Worm (Caenorhabditis elegans) whole organism, L2 larva: ENCODE results near the gene fbxa-120.
A peak's percentile ranks its signal among the peaks of the same experiment; 100 is the strongest.
"Not testable (repeated sequence)": the region's sequence is repeated elsewhere in the genome, so short reads cannot be mapped to it uniquely, and the experiment has no call there.

Experiments used
- C34F6.9 ChIP-seq: fragments of 150-350 bp; optimal IDR thresholded peaks from 2 replicates; lab custom pipeline; 2014; ENCODE audit warnings: missing biosample characterization, missing genetic modification characterization
- F13H6.1 ChIP-seq: sonication (generic microtip); optimal IDR thresholded peaks from 2 replicates; lab custom pipeline; 2016; ENCODE audit warnings: missing genetic modification characterization, missing compliant biosample characterization
- R02D3.7 ChIP-seq: fragments of 150-350 bp; optimal IDR thresholded peaks from 2 replicates; lab custom pipeline; 2014; ENCODE audit warnings: missing biosample characterization, missing genetic modification characterization
- Y55F3AM.14 ChIP-seq: fragments of 200-800 bp; sonication (Bioruptor generic); optimal IDR thresholded peaks from 2 replicates; lab custom pipeline; 2018; ENCODE audit warnings: mild to moderate bottlenecking, missing genetic modification characterization, missing compliant biosample characterization
- alr-1 ChIP-seq: fragments of 150-350 bp; optimal IDR thresholded peaks from 2 replicates; lab custom pipeline; 2014; ENCODE audit warnings: missing biosample characterization, missing genetic modification characterization
- ama-1 ChIP-seq: fragments of 150-350 bp; optimal IDR thresholded peaks from 2 replicates; lab custom pipeline; 2018; ENCODE audit warnings: inconsistent platforms
- ceh-16 ChIP-seq: fragments of 150-350 bp; optimal IDR thresholded peaks from 2 replicates; lab custom pipeline; 2014; ENCODE audit warnings: missing biosample characterization, missing genetic modification characterization
- crh-2 ChIP-seq: sonication (generic microtip); optimal IDR thresholded peaks from 2 replicates; lab custom pipeline; 2017; ENCODE audit warnings: missing biosample characterization, missing genetic modification characterization
- dmd-4 ChIP-seq: sonication (generic microtip); optimal IDR thresholded peaks from 2 replicates; lab custom pipeline; 2017; ENCODE audit warnings: missing biosample characterization, missing genetic modification characterization
- egl-27 ChIP-seq: sonication (generic microtip); optimal IDR thresholded peaks from 3 replicates; lab custom pipeline; 2017; ENCODE audit warnings: missing biosample characterization, missing genetic modification reagents, missing genetic modification characterization
- elt-3 ChIP-seq: sonication (generic microtip); optimal IDR thresholded peaks from 2 replicates; lab custom pipeline; 2017; ENCODE audit warnings: missing biosample characterization, missing genetic modification characterization
- gmeb-1 ChIP-seq: fragments of 150-350 bp; optimal IDR thresholded peaks from 2 replicates; lab custom pipeline; 2014; ENCODE audit warnings: missing biosample characterization, missing genetic modification characterization
- lin-11 ChIP-seq: fragments of 150-350 bp; sonication (generic microtip); optimal IDR thresholded peaks from 2 replicates; lab custom pipeline; 2014; ENCODE audit warnings: missing biosample characterization, missing genetic modification characterization, inconsistent platforms, mixed read lengths
- lin-13 ChIP-seq: fragments of 150-350 bp; optimal IDR thresholded peaks from 2 replicates; lab custom pipeline; 2014; ENCODE audit warnings: missing biosample characterization, missing genetic modification reagents, missing genetic modification characterization
- lin-39 ChIP-seq: fragments of 150-350 bp; optimal IDR thresholded peaks from 2 replicates; lab custom pipeline; 2014; ENCODE audit warnings: missing biosample characterization, missing genetic modification reagents, missing genetic modification characterization
- lsy-2 ChIP-seq, 2 experiments: fragments of 150-350 bp in 1 of 2; sonication (generic microtip) in 1 of 2; optimal IDR thresholded peaks; 2 replicates each; lab custom pipeline; 2014 to 2017; ENCODE audit warnings: missing biosample characterization in 2 of 2, missing genetic modification characterization in 2 of 2
- mbf-1 ChIP-seq: sonication (generic microtip); optimal IDR thresholded peaks from 2 replicates; lab custom pipeline; 2017; ENCODE audit warnings: missing biosample characterization, missing genetic modification characterization
- mdl-1 ChIP-seq, 2 experiments: fragments of 150-350 bp in 1 of 2; sonication (generic microtip) in 1 of 2; optimal IDR thresholded peaks; 2 replicates each; lab custom pipeline; 2017; ENCODE audit warnings: missing biosample characterization in 2 of 2, missing genetic modification characterization in 2 of 2
- nhr-129 ChIP-seq: fragments of 150-350 bp; optimal IDR thresholded peaks from 2 replicates; lab custom pipeline; 2014; ENCODE audit warnings: missing biosample characterization, missing genetic modification characterization
- nhr-25 ChIP-seq: fragments of 150-350 bp; sonication (generic microtip); optimal IDR thresholded peaks from 3 replicates; lab custom pipeline; 2014; ENCODE audit warnings: missing biosample characterization, missing genetic modification characterization
- nhr-77 ChIP-seq: fragments of 150-350 bp; optimal IDR thresholded peaks from 2 replicates; lab custom pipeline; 2014; ENCODE audit warnings: missing biosample characterization, missing genetic modification characterization
- sem-4 ChIP-seq: fragments of 150-350 bp; optimal IDR thresholded peaks from 2 replicates; lab custom pipeline; 2014; ENCODE audit warnings: missing biosample characterization, missing genetic modification reagents, missing genetic modification characterization
- sma-9 ChIP-seq, 2 experiments: fragments of 150-350 bp in 1 of 2; sonication (generic microtip) in 1 of 2; optimal IDR thresholded peaks; 2 replicates each; lab custom pipeline; 2014 to 2016; ENCODE audit warnings: missing genetic modification characterization in 2 of 2, mild to moderate bottlenecking in 1 of 2, missing biosample characterization in 1 of 2, missing compliant biosample characterization in 1 of 2, missing genetic modification reagents in 1 of 2, moderate library complexity in 1 of 2
- snpc-4 ChIP-seq: fragments of 150-350 bp; optimal IDR thresholded peaks from 2 replicates; lab custom pipeline; 2014; ENCODE audit warnings: missing biosample characterization, missing genetic modification characterization
- unc-39 ChIP-seq: fragments of 150-350 bp; optimal IDR thresholded peaks from 2 replicates; lab custom pipeline; 2014; ENCODE audit warnings: missing biosample characterization, missing genetic modification characterization
- unc-55 ChIP-seq: fragments of 150-350 bp; sonication (generic microtip); optimal IDR thresholded peaks from 3 replicates; lab custom pipeline; 2014; ENCODE audit warnings: missing biosample characterization, missing genetic modification reagents, missing genetic modification characterization
- zag-1 ChIP-seq: fragments of 150-350 bp; optimal IDR thresholded peaks from 2 replicates; lab custom pipeline; 2014; ENCODE audit warnings: missing biosample characterization, missing genetic modification characterization
- ztf-11 ChIP-seq: sonication (generic microtip); optimal IDR thresholded peaks from 2 replicates; lab custom pipeline; 2017; ENCODE audit warnings: missing biosample characterization, missing genetic modification characterization

Gene fbxa-120

ce11 chrX:17294728-17295127 lies 7.8 kb upstream of the fbxa-120 start, which contains the start of gene C33E10.8:
TSS of gene C33E10.8 (minus strand) at chrX:17294828.
- TF ChIP-seq unc-39 (tag; lab: Kevin White, UChicago) (no peak), ama-1 (lab: Kevin White, UChicago) (no peak), elt-3 (tag; lab: Kevin White, UChicago) (no peak)
- TF ChIP-seq, all 48 proteins: peak for 0

- TF ChIP-seq nhr-129 (tag; lab: Kevin White, UChicago) (no peak), ztf-11 (tag; lab: Kevin White, UChicago) (no peak), lsy-2 (tag; optimal IDR thresholded peaks at IDR 0.05; lab: Kevin White, UChicago) (peak in 1 of 2 experiments; percentile 68)
These were observed 5.1 kb upstream of the fbxa-120 start for ce11 chrX:17297408-17297807.

- TF ChIP-seq sma-9 (GFP tag; optimal IDR thresholded peaks at IDR 0.05; lab: Kevin White, UChicago) (no peak), sma-9 (tag; optimal IDR thresholded peaks at IDR 0.05; lab: Kevin White, UChicago) (no peak), snpc-4 (peak; percentile 65)
These were observed 1.8 kb upstream of the fbxa-120 start for ce11 chrX:17300735-17301134.

ce11 chrX:17301900-17302299 lies 619 bp upstream of the fbxa-120 start, which contains the start of gene C33E10.10:
TSS of gene C33E10.10 (minus strand) at chrX:17302000.
- no peak for TF ChIP-seq nhr-77 (tag; lab: Kevin White, UChicago)
- no peak for TF ChIP-seq nhr-25 (tag; lab: Kevin White, UChicago)
- TF ChIP-seq sem-4 (tag; lab: Kevin White, UChicago) = no peak
- TF ChIP-seq C34F6.9 (tag; lab: Kevin White, UChicago) = no peak
- TF ChIP-seq lin-13 (GFP tag; lab: Kevin White, UChicago) = no peak
- no peak for TF ChIP-seq unc-55
- TF ChIP-seq egl-27 = no peak
- no peak for TF ChIP-seq alr-1 (tag; lab: Kevin White, UChicago)
- TF ChIP-seq ceh-16 = no peak
- TF ChIP-seq Y55F3AM.14 (GFP tag; lab: Kevin White, UChicago) = no peak
- no peak for TF ChIP-seq R02D3.7 (tag; lab: Kevin White, UChicago)
- no peak for TF ChIP-seq lin-39 (tag; lab: Kevin White, UChicago)

- TF ChIP-seq mbf-1, dmd-4, zag-1 (tag; lab: Kevin White, UChicago): not testable (repeated sequence)
- TF ChIP-seq, all 48 proteins: peak for 0; not testable (repeated sequence) for 48
These were observed 2.4 kb downstream of the fbxa-120 start, which contains the start of gene C33E10.1 for ce11 chrX:17304920-17305319. TSS of gene C33E10.1 (plus strand) at chrX:17305220.

- not testable (repeated sequence) for TF ChIP-seq zag-1 (tag; lab: Kevin White, UChicago); snpc-4; lin-13 (GFP tag; lab: Kevin White, UChicago)
These were observed 8.3 kb downstream of the fbxa-120 start, which contains the start of gene C53C11.4 for ce11 chrX:17310730-17311312. TSS of gene C53C11.4 (plus strand) at chrX:17310908.

ce11 chrX:17314948-17315347 lies 12.4 kb downstream of the fbxa-120 start:
- TF ChIP-seq F13H6.1 (tag; lab: Kevin White, UChicago) = peak; percentile 55
- TF ChIP-seq zag-1 (tag; lab: Kevin White, UChicago) = peak; percentile 36
- peak; percentile 46 for TF ChIP-seq C34F6.9 (tag; lab: Kevin White, UChicago)
- TF ChIP-seq nhr-77 (tag; lab: Kevin White, UChicago) = no peak
- no peak for TF ChIP-seq mdl-1 (tag; optimal IDR thresholded peaks at IDR 0.05; lab: Kevin White, UChicago)
- peak; percentile 1 to 10 for TF ChIP-seq lsy-2 (tag; optimal IDR thresholded peaks at IDR 0.05; lab: Kevin White, UChicago)
- TF ChIP-seq snpc-4 = no peak
- TF ChIP-seq crh-2 (tag; lab: Kevin White, UChicago) = peak; percentile 4
- peak; percentile 49 for TF ChIP-seq lin-11 (tag; lab: Kevin White, UChicago)
- peak; percentile 16 for TF ChIP-seq nhr-129 (tag; lab: Kevin White, UChicago)
- no peak for TF ChIP-seq sem-4 (tag; lab: Kevin White, UChicago)
- no peak for TF ChIP-seq gmeb-1
- peak; percentile 39 for TF ChIP-seq unc-55
